Fruit fly (Drosophila melanogaster): Measurements from ENCODE around the gene Faf2.

Faf2 gene

DNA sequence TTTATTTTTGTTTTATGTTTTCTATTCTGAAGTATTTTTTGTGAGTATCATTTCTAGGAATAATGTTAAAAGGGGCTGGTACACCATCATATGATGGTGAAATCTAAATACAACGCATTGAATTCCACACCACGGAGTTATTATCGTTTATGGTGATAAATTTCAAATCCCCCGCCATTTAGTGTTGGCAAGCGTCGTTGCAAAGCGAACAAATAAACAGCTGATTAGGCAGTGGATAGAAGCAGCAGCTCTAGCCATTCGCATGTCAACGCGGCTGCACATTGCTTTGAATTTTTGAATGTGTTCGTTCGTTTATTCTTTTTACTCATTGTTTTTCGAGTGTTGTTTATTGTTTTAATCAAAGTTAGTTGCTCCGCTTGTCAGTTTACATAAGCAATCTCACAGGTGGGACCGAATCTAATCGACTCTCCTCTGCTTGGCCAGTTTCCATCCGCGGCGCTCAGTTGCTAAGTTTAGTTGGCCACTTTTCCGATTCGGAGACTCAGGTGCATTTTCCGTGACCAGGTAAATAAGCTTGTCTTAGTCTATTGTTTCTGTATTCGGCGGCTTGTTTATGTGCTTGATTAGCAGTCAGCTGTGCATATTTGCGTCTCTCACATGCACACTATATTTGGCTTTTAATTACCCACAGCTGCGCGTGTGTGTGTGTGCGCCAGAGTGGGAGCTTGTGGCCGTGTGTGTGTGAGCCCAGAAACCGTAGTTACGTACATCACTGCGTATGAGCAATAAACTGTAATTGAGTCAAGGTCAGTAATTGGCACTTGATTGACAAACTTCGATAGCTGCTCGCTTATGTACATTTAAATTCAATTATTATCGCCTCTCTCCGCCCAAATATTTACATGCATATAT, 31.3 kb downstream of the Faf2 start, which contains the start of the genes Mst36Fa and CG31751 (continued):
- TF ChIP-seq H15 (GFP tag; IDR thresholded peaks at IDR 0.05) = peak; percentile 39; the same call in 2 of the 3 replicates
- no peak for TF ChIP-seq CG2129 (GFP tag; IDR thresholded peaks at IDR 0.05; ENCODE audit: partially characterized antibody)
- peak in 1 of 2 experiments; percentile 66 for TF ChIP-seq insv (GFP tag; optimal IDR thresholded peaks at IDR 0.05)
- no peak for TF ChIP-seq CG8765 (GFP tag; IDR thresholded peaks at IDR 0.05)
- TF ChIP-seq MBD-R2 (GFP tag; IDR thresholded peaks at IDR 0.05) = peak; percentile 81
- TF ChIP-seq caup (GFP tag; optimal IDR thresholded peaks at IDR 0.05; ENCODE audit: severe bottlenecking) = peak; percentile 94
- peak; percentile 55 for TF ChIP-seq pnt (GFP tag; optimal IDR thresholded peaks at IDR 0.05)
- peak; percentile 71 for TF ChIP-seq tup (GFP tag; optimal IDR thresholded peaks at IDR 0.05)
- TF ChIP-seq lola (GFP tag; optimal IDR thresholded peaks at IDR 0.05) = peak in 1 of 3 experiments; percentile 34
- TF ChIP-seq da (GFP tag; optimal IDR thresholded peaks at IDR 0.05) = peak; percentile 71
- no peak for TF ChIP-seq CG4730 (GFP tag; IDR thresholded peaks at IDR 0.05)
- no peak for TF ChIP-seq CG42726 (GFP tag; IDR thresholded peaks at IDR 0.05; ENCODE audit: partially characterized antibody)
- TF ChIP-seq CG2120 (GFP tag; optimal IDR thresholded peaks at IDR 0.05) = peak; percentile 71
- TF ChIP-seq CG10979 (tag; optimal IDR thresholded peaks at IDR 0.05) = peak; percentile 40
- peak; percentile 89 for TF ChIP-seq CG6854 (GFP tag; optimal IDR thresholded peaks at IDR 0.05)
- TF ChIP-seq CG9797 (GFP tag; optimal IDR thresholded peaks at IDR 0.05) = peak; percentile 33
- peak; percentile 75 for TF ChIP-seq Side (GFP tag; optimal IDR thresholded peaks at IDR 0.05)
- peak; percentile 83 for TF ChIP-seq Atf6 (GFP tag; IDR thresholded peaks at IDR 0.05)
- TF ChIP-seq D (optimal IDR thresholded peaks at IDR 0.05) = no peak
- peak; percentile 83 for TF ChIP-seq D (GFP tag; optimal IDR thresholded peaks at IDR 0.05)
- TF ChIP-seq Hmx (GFP tag; optimal IDR thresholded peaks at IDR 0.05) = peak; percentile 9
- TF ChIP-seq otp (GFP tag; IDR thresholded peaks at IDR 0.05) = peak; percentile 88; the same call in 2 of the 3 replicates
- TF ChIP-seq jigr1 (GFP tag; IDR thresholded peaks at IDR 0.05) = no peak
- peak; percentile 74 for TF ChIP-seq gsb (GFP tag; IDR thresholded peaks at IDR 0.05)
- TF ChIP-seq Fer1 (GFP tag; optimal IDR thresholded peaks at IDR 0.05) = peak; percentile 92
- TF ChIP-seq CG11085 (GFP tag; IDR thresholded peaks at IDR 0.05) = 0 out of 2 replicates have a peak, but pooled peaks have one; percentile 30
- TF ChIP-seq Ptx1 (GFP tag; IDR thresholded peaks at IDR 0.05) = no peak
- TF ChIP-seq CG17802 (tag; optimal IDR thresholded peaks at IDR 0.05) = peak; percentile 29
- TF ChIP-seq Rx (GFP tag; IDR thresholded peaks at IDR 0.05) = no peak
- peak; percentile 79 for TF ChIP-seq dmrt99B (tag; optimal IDR thresholded peaks at IDR 0.05)
- peak; percentile 68 for TF ChIP-seq Mad (GFP tag; optimal IDR thresholded peaks at IDR 0.05)
- peak; percentile 79 for TF ChIP-seq Blimp-1 (GFP tag; optimal IDR thresholded peaks at IDR 0.05)
- TF ChIP-seq CG6654 (GFP tag; optimal IDR thresholded peaks at IDR 0.05) = peak; percentile 29
- peak; percentile 91 for TF ChIP-seq CrebB (tag; optimal IDR thresholded peaks at IDR 0.05)
- TF ChIP-seq wdn (GFP tag; IDR thresholded peaks at IDR 0.05) = no peak
- no peak for TF ChIP-seq CG10565 (GFP tag; optimal IDR thresholded peaks at IDR 0.05)
- TF ChIP-seq CG12104 (GFP tag; optimal IDR thresholded peaks at IDR 0.05) = peak; percentile 73
- TF ChIP-seq rib (GFP tag; IDR thresholded peaks at IDR 0.05) = peak; percentile 67; the same call in 1 of the 2 replicates
- peak; percentile 30 for TF ChIP-seq Six4 (GFP tag; optimal IDR thresholded peaks at IDR 0.05)
- no peak for TF ChIP-seq CG14667 (GFP tag; IDR thresholded peaks at IDR 0.05)
- peak; percentile 4; the same call in 1 of the 3 replicates for TF ChIP-seq ken (GFP tag; IDR thresholded peaks at IDR 0.05)
- no peak for TF ChIP-seq HLH4C (GFP tag; IDR thresholded peaks at IDR 0.05; ENCODE audit: partially characterized antibody)
- no peak for TF ChIP-seq unc-4 (GFP tag; IDR thresholded peaks at IDR 0.05; ENCODE audit: partially characterized antibody)
- TF ChIP-seq CG31365 (tag; optimal IDR thresholded peaks at IDR 0.05) = peak; percentile 75
- TF ChIP-seq HLH54F (GFP tag; optimal IDR thresholded peaks at IDR 0.05) = peak; percentile 47
- TF ChIP-seq tap (tag; optimal IDR thresholded peaks at IDR 0.05) = peak; percentile 63
- peak; percentile 64 for TF ChIP-seq Hsf (GFP tag; optimal IDR thresholded peaks at IDR 0.05)
- no peak for TF ChIP-seq Dip3 (GFP tag; optimal IDR thresholded peaks at IDR 0.05)
- peak; percentile 57 for TF ChIP-seq gro (GFP tag; optimal IDR thresholded peaks at IDR 0.05)
